Worm (Caenorhabditis elegans): Measurements from ENCODE around the gene lys-3.

DNA sequence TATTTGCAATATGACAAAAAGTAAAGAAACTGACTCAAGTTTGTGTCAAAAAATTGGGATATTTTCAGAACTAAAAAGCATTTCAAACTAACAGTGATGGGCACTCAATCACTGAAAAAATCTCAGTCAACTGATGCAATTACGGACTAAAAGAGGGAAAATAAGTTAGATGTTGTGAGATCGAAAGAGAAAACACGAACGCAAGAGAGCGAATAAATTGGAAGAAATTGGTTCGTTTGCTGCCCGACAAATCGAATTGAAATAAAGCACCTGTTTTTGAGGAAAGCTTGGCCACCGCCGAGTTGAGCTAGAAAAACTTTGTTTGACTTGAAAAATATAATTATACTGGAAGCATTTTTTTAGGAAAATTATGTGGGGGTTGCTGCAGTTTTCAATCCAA, 17.3 kb downstream of the lys-3 start:
- TF ChIP-seq elt-1 (tag; optimal IDR thresholded peaks at IDR 0.05) (no peak), sem-4 (tag; optimal IDR thresholded peaks at IDR 0.05) (no peak), lin-39 (tag; optimal IDR thresholded peaks at IDR 0.05) (no peak), unc-39 (tag; optimal IDR thresholded peaks at IDR 0.05) (no peak), dmd-4 (tag; optimal IDR thresholded peaks at IDR 0.05) (no peak), lin-11 (tag; optimal IDR thresholded peaks at IDR 0.05) (no peak), nhr-77 (tag; optimal IDR thresholded peaks at IDR 0.05) (no peak), mdl-1 (tag; optimal IDR thresholded peaks at IDR 0.05) (no peak), lin-13 (GFP tag; optimal IDR thresholded peaks at IDR 0.05) (no peak), ama-1 (optimal IDR thresholded peaks at IDR 0.05) (no peak), aly-2 (tag; optimal IDR thresholded peaks at IDR 0.05) (no peak), nhr-12 (tag; optimal IDR thresholded peaks at IDR 0.05) (no peak), nhr-21 (tag; optimal IDR thresholded peaks at IDR 0.05) (no peak), nhr-25 (tag; optimal IDR thresholded peaks at IDR 0.05) (no peak)

All from whole organism, L2 larva.